Worm (Caenorhabditis elegans): Measurements from ENCODE around the gene sprr-2.

ce11 chrX:14751911-14752310 lies 41.3 kb upstream of the sprr-2 start, which contains the start of gene C05G5.3:
- no peak for TF ChIP-seq ref-1 (GFP tag; conservative IDR thresholded peaks at IDR 0.05)
- no peak for TF ChIP-seq ztf-29 (GFP tag; IDR thresholded peaks at IDR 0.05)
- TF ChIP-seq flt-1 (GFP tag; IDR thresholded peaks at IDR 0.05): no peak
